Worm (Caenorhabditis elegans): ENCODE measurements around the gene nth-1.

DNA sequence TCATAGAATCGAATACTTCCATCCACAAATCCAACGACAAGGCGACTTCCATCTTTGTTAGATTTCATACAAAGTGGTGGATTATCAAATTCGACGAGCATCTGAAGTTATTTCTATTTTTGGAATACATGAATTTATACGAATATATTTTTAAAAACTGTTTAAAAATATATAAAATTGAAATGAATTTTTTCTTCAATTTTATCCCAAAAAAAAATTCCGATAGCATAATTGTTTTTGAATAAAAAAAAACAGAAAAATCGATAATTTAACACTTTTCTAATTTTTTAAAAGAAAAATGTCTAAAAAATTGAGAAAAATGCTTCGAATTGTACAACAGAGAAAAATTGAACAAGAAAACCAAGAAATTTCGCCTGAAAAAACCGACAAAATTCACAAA lies 46.5 kb downstream of the nth-1 start, which contains the start of gene Y44F5A.1:
- TF ChIP-seq nhr-25 (tag; optimal IDR thresholded peaks at IDR 0.05) = no peak
- no peak for TF ChIP-seq nhr-77 (tag; optimal IDR thresholded peaks at IDR 0.05)
- TF ChIP-seq nhr-11 (tag; optimal IDR thresholded peaks at IDR 0.05) = no peak
- TF ChIP-seq ztf-11 (tag; optimal IDR thresholded peaks at IDR 0.05) = no peak
- no peak for TF ChIP-seq snpc-4 (tag; optimal IDR thresholded peaks at IDR 0.05)
- TF ChIP-seq ama-1 (optimal IDR thresholded peaks at IDR 0.05) = no peak
- TF ChIP-seq ceh-28 (tag; optimal IDR thresholded peaks at IDR 0.05) = no peak
- TF ChIP-seq unc-62 (GFP tag; optimal IDR thresholded peaks at IDR 0.05) = no peak
- TF ChIP-seq nhr-237 (tag; optimal IDR thresholded peaks at IDR 0.05) = no peak
- no peak for TF ChIP-seq sea-2 (GFP tag; optimal IDR thresholded peaks at IDR 0.05)
